Worm (Caenorhabditis elegans): ENCODE data around the gene sea-2.
A peak's percentile ranks its signal among the peaks of the same experiment; 100 is the strongest.

sea-2 gene

DNA sequence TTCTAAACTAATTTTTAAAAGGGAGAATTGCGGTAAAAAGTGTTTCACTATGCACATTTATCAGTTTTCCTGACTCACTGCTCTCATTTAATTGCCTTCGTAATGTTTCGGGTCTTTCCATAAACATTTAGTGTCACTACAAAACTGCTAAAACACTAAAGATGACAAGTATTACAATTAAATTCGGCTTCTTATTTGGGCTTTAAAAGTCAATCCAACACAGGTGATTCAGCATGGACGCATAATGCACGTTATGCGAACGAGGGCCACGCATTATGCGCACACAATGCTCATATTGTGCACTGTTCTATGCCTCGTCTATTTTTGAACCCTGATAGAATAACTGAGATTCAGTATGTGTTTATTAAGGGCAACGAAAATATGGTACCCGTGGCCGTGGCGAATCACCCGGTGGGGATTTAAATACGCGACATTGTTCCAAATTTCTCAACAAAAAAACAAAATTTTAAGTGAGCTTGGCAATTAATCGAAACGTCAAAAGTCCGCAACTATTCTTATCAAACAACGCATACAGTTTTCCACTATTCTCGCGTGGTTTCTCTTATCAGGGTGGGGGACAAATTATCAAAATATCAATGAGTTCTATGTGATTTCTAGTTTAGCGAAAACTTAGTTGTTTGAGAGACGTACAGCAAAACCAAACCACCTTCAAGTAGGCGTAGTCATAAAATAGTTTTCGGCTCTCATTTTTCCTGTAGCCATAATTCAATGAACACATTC is 39.6 kb downstream of the sea-2 start, which contains the start of gene Y14H12A.2:
Gene Y14H12A.2, minus strand, starts transcription at position 51 of the 741 bp plus-strand sequence.
- TF ChIP-seq dve-1 (tag; optimal IDR thresholded peaks at IDR 0.05; ENCODE audit: insufficient read depth) (peak; percentile 55), aha-1 (tag) (peak; percentile 36), lin-29 (GFP tag; IDR thresholded peaks at IDR 0.05) (no peak), mdl-1 (tag; optimal IDR thresholded peaks at IDR 0.05) (no peak), mxl-3 (GFP tag; optimal IDR thresholded peaks at IDR 0.05) (peak; percentile 31), fos-1 (tag; optimal IDR thresholded peaks at IDR 0.05) (no peak), ceh-44 (GFP tag; IDR thresholded peaks at IDR 0.05) (no peak), lim-7 (GFP tag; IDR thresholded peaks at IDR 0.05) (no peak), php-3 (GFP tag; IDR thresholded peaks at IDR 0.05) (no peak), dmd-9 (GFP tag; IDR thresholded peaks at IDR 0.05) (no peak), mes-2 (tag; optimal IDR thresholded peaks at IDR 0.05; ENCODE audit: poor library complexity, severe bottlenecking) (no peak), sdz-12 (GFP tag; optimal IDR thresholded peaks at IDR 0.05) (no peak), daf-8 (GFP tag; IDR thresholded peaks at IDR 0.05) (no peak), nhr-41 (GFP tag; IDR thresholded peaks at IDR 0.05) (no peak), nhr-6 (tag; optimal IDR thresholded peaks at IDR 0.05) (no peak), nhr-28 (tag; optimal IDR thresholded peaks at IDR 0.05) (peak; percentile 49), daf-16 (GFP tag; optimal IDR thresholded peaks at IDR 0.05) (no peak), daf-16 (tag; optimal IDR thresholded peaks at IDR 0.05) (peak; percentile 37), pqm-1 (tag; optimal IDR thresholded peaks at IDR 0.05) (peak; percentile 85), nhr-237 (tag; optimal IDR thresholded peaks at IDR 0.05) (no peak), daf-12 (tag; optimal IDR thresholded peaks at IDR 0.05) (no peak), hlh-11 (tag; optimal IDR thresholded peaks at IDR 0.05) (peak; percentile 42), dmd-6 (GFP tag; IDR thresholded peaks at IDR 0.05) (peak; percentile 76), nhr-48 (tag; optimal IDR thresholded peaks at IDR 0.05) (no peak)

DNA sequence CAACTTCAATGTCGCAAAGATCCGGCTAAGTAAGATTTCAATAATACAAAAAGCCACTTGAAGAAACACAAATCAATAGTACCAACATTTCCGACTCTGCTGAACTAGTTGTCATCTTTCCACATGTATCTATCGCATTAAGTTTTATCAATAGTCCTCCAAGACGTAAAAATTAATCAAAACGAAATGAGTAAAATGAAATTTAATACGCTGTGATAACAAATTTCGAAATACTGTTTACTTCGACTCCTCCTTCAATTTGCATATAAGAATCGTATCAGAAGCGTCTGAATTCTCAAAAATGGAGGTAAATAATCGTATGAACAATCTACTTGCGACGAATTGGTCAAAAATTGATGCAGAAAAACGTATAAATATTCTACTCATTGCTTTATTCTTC is 40.5 kb downstream of the sea-2 start:
- TF ChIP-seq pqm-1 (tag; optimal IDR thresholded peaks at IDR 0.05) (peak; percentile 42), sdz-12 (GFP tag; optimal IDR thresholded peaks at IDR 0.05) (no peak), unc-39 (tag; optimal IDR thresholded peaks at IDR 0.05) (no peak), dve-1 (tag; optimal IDR thresholded peaks at IDR 0.05; ENCODE audit: insufficient read depth) (peak; percentile 29), lin-29 (GFP tag; IDR thresholded peaks at IDR 0.05) (no peak), daf-16 (GFP tag; optimal IDR thresholded peaks at IDR 0.05) (no peak), daf-16 (tag; optimal IDR thresholded peaks at IDR 0.05) (peak; percentile 92), pha-4 (GFP tag; IDR thresholded peaks at IDR 0.05) (no peak), pha-4 (tag; optimal IDR thresholded peaks at IDR 0.05) (no peak), dmd-6 (GFP tag; IDR thresholded peaks at IDR 0.05) (peak; percentile 8; the same call in 1 of the 2 replicates), madf-5 (GFP tag; IDR thresholded peaks at IDR 0.05) (no peak), Y75B8A.6 (GFP tag; IDR thresholded peaks at IDR 0.05) (no peak), snpc-1.2 (GFP tag; IDR thresholded peaks at IDR 0.05) (no peak), F10B5.3 (tag; optimal IDR thresholded peaks at IDR 0.05) (no peak), nhr-10 (tag; optimal IDR thresholded peaks at IDR 0.05) (no peak)

- no peak for TF ChIP-seq daf-16 (GFP tag; optimal IDR thresholded peaks at IDR 0.05)
- peak; percentile 76 for TF ChIP-seq daf-16 (tag; optimal IDR thresholded peaks at IDR 0.05)
- peak; percentile 44; the same call in 1 of the 2 replicates for TF ChIP-seq dmd-6 (GFP tag; IDR thresholded peaks at IDR 0.05)
- TF ChIP-seq nhr-25 (tag; optimal IDR thresholded peaks at IDR 0.05; ENCODE audit: borderline replicate concordance, insufficient read depth) = no peak
- peak; percentile 58 for TF ChIP-seq pqm-1 (tag; optimal IDR thresholded peaks at IDR 0.05)
- TF ChIP-seq lim-7 (GFP tag; IDR thresholded peaks at IDR 0.05) = no peak
- TF ChIP-seq dve-1 (tag; optimal IDR thresholded peaks at IDR 0.05; ENCODE audit: insufficient read depth) = peak; percentile 20
- peak; percentile 2 for TF ChIP-seq nhr-28 (tag; optimal IDR thresholded peaks at IDR 0.05)
Measured at ce11 chrII:3992029-3992428, 41.9 kb downstream of the sea-2 start.

Data from whole organism, L4 larva.